Fruit fly (Drosophila melanogaster) whole organism, embryonic: ENCODE data around the gene Sk2.

Experiments
- Atf3 ChIP-seq: fragments of 200-800 bp; sonication (Bioruptor generic); optimal IDR thresholded peaks from 3 replicates; lab custom pipeline; 2016; ENCODE audit warnings: missing biosample characterization, missing genetic modification characterization
- Awh ChIP-seq: fragments of 200-800 bp; sonication (Bioruptor generic); IDR thresholded peaks from 2 replicates; pipeline ENCODE4, ENCODE4 v1.3.6; 2022; ENCODE audit warnings: missing biosample characterization, missing genetic modification characterization
- CG11695 ChIP-seq: fragments of 200-800 bp; sonication (Bioruptor generic); IDR thresholded peaks from 3 replicates; pipeline ENCODE4 v1.3.6; 2022; ENCODE audit warnings: missing biosample characterization, missing genetic modification characterization
- CG11696 ChIP-seq: fragments of 200-800 bp; sonication (Bioruptor generic); IDR thresholded peaks from 2 replicates; pipeline ENCODE4 v1.3.6; 2022; ENCODE audit warnings: missing biosample characterization, missing genetic modification characterization
- CG1603 ChIP-seq: fragments of 200-800 bp; sonication (Bioruptor generic); optimal IDR thresholded peaks from 2 replicates; lab custom pipeline; 2019; ENCODE audit warnings: missing biosample characterization, mild to moderate bottlenecking, missing genetic modification characterization, moderate library complexity
- CG17568 ChIP-seq: fragments of 200-800 bp; sonication (Bioruptor generic); optimal IDR thresholded peaks from 2 replicates; lab custom pipeline; 2018; ENCODE audit warnings: missing biosample characterization, mild to moderate bottlenecking, missing genetic modification characterization, moderate library complexity
- CG1792 ChIP-seq: fragments of 200-800 bp; sonication (Bioruptor generic); optimal IDR thresholded peaks from 2 replicates; lab custom pipeline; 2016; ENCODE audit warnings: missing biosample characterization, missing genetic modification characterization
- CG1832 ChIP-seq: fragments of 200-800 bp; sonication (Bioruptor generic); optimal IDR thresholded peaks from 2 replicates; lab custom pipeline; 2017; ENCODE audit warnings: missing biosample characterization, mild to moderate bottlenecking, missing genetic modification characterization, inconsistent platforms
- CG18764 ChIP-seq: fragments of 200-800 bp; sonication (Bioruptor generic); optimal IDR thresholded peaks from 3 replicates; lab custom pipeline; 2016; ENCODE audit warnings: missing biosample characterization, missing genetic modification characterization
- CG2116 ChIP-seq: fragments of 200-800 bp; sonication (Bioruptor generic); optimal IDR thresholded peaks from 3 replicates; lab custom pipeline; 2018; ENCODE audit warnings: missing biosample characterization, mild to moderate bottlenecking, missing genetic modification characterization
- CG2712 ChIP-seq: fragments of 200-800 bp; optimal IDR thresholded peaks from 3 replicates; lab custom pipeline; 2019; ENCODE audit warnings: missing biosample characterization, mild to moderate bottlenecking, missing genetic modification characterization, moderate library complexity
- CG30403 ChIP-seq: fragments of 200-800 bp; sonication (Bioruptor generic); optimal IDR thresholded peaks from 3 replicates; lab custom pipeline; 2016; ENCODE audit warnings: missing biosample characterization, missing genetic modification characterization
- CG32532 ChIP-seq: fragments of 200-800 bp; sonication (Bioruptor generic); IDR thresholded peaks from 2 replicates; pipeline ENCODE4 v1.3.6; 2022; ENCODE audit warnings: missing biosample characterization, missing genetic modification characterization
- CG3281 ChIP-seq: fragments of 200-800 bp; sonication (Bioruptor generic); optimal IDR thresholded peaks from 3 replicates; lab custom pipeline; 2017; ENCODE audit warnings: missing biosample characterization, mild to moderate bottlenecking, missing genetic modification characterization
- CG7271 ChIP-seq: fragments of 200-800 bp; sonication (Bioruptor generic); optimal IDR thresholded peaks from 2 replicates; lab custom pipeline; 2018; ENCODE audit warnings: missing biosample characterization, mild to moderate bottlenecking, missing genetic modification characterization, moderate library complexity
- CG7357 ChIP-seq: fragments of 200-800 bp; sonication (Bioruptor generic); IDR thresholded peaks from 3 replicates; pipeline ENCODE4 v1.3.6; 2022; ENCODE audit warnings: missing biosample characterization, missing genetic modification characterization
- CG8478 ChIP-seq: fragments of >200 bp; optimal IDR thresholded peaks from 2 replicates; lab custom pipeline; 2018
- CG8924 ChIP-seq: fragments of 200-800 bp; optimal IDR thresholded peaks from 3 replicates; lab custom pipeline; 2019; ENCODE audit warnings: missing biosample characterization, mild to moderate bottlenecking, missing genetic modification characterization, moderate library complexity
- CG9609 ChIP-seq: fragments of 200-800 bp; sonication (Bioruptor generic); optimal IDR thresholded peaks from 3 replicates; lab custom pipeline; 2016; ENCODE audit warnings: missing biosample characterization, missing genetic modification characterization
- CG9727 ChIP-seq: fragments of 200-800 bp; sonication (Bioruptor generic); optimal IDR thresholded peaks from 3 replicates; lab custom pipeline; 2017; ENCODE audit warnings: missing biosample characterization, mild to moderate bottlenecking, missing genetic modification characterization
- CrebB ChIP-seq: fragments of 200-800 bp; sonication (Bioruptor generic); optimal IDR thresholded peaks from 3 replicates; lab custom pipeline; 2018; ENCODE audit warnings: missing biosample characterization, mild to moderate bottlenecking, missing genetic modification characterization
- Dbx ChIP-seq: fragments of 200-800 bp; sonication (Bioruptor generic); IDR thresholded peaks from 3 replicates; pipeline ENCODE4 v1.3.6; 2022; ENCODE audit warnings: missing biosample characterization, missing genetic modification characterization
- ERR ChIP-seq: fragments of 200-800 bp; sonication (Bioruptor generic); optimal IDR thresholded peaks from 2 replicates; lab custom pipeline; 2016; ENCODE audit warnings: missing biosample characterization, missing genetic modification characterization
- GATAe ChIP-seq: fragments of 200-800 bp; sonication (Bioruptor generic); conservative IDR thresholded peaks from 2 replicates; pipeline ENCODE4 v1.3.6; 2022; ENCODE audit warnings: missing biosample characterization, missing genetic modification characterization
- Nf-YC ChIP-seq: fragments of 200-800 bp; optimal IDR thresholded peaks from 3 replicates; lab custom pipeline; 2019; ENCODE audit warnings: missing biosample characterization, mild to moderate bottlenecking, missing genetic modification characterization, moderate library complexity
- PHDP ChIP-seq: fragments of 200-800 bp; sonication (Bioruptor generic); optimal IDR thresholded peaks from 3 replicates; lab custom pipeline; 2018; ENCODE audit warnings: missing biosample characterization, mild to moderate bottlenecking, missing genetic modification characterization, moderate library complexity
- Six4 ChIP-seq: fragments of 200-800 bp; sonication (Bioruptor generic); optimal IDR thresholded peaks from 2 replicates; lab custom pipeline; 2016; ENCODE audit warnings: missing biosample characterization, missing genetic modification characterization
- Sox100B ChIP-seq: fragments of 200-800 bp; sonication (Bioruptor generic); optimal IDR thresholded peaks from 3 replicates; lab custom pipeline; 2018; ENCODE audit warnings: missing biosample characterization, mild to moderate bottlenecking, missing genetic modification characterization
- Sox102F ChIP-seq: fragments of 200-800 bp; sonication (Bioruptor generic); optimal IDR thresholded peaks from 2 replicates; lab custom pipeline; 2018; ENCODE audit warnings: missing biosample characterization, mild to moderate bottlenecking, missing genetic modification characterization, moderate library complexity
- Vsx1 ChIP-seq: fragments of 200-800 bp; sonication (Bioruptor generic); optimal IDR thresholded peaks from 2 replicates; lab custom pipeline; 2017; ENCODE audit warnings: missing biosample characterization, mild to moderate bottlenecking, missing genetic modification characterization, missing genetic modification reagents
- az2 ChIP-seq: fragments of 200-800 bp; sonication (Bioruptor generic); optimal IDR thresholded peaks from 3 replicates; lab custom pipeline; 2016; ENCODE audit warnings: missing biosample characterization, missing genetic modification characterization
- bigmax ChIP-seq: fragments of 200-800 bp; sonication (Bioruptor generic); optimal IDR thresholded peaks from 2 replicates; lab custom pipeline; 2018; ENCODE audit warnings: missing biosample characterization, mild to moderate bottlenecking, missing genetic modification characterization
- dm ChIP-seq: fragments of 200-800 bp; sonication (Bioruptor generic); optimal IDR thresholded peaks from 3 replicates; lab custom pipeline; 2016; ENCODE audit warnings: missing biosample characterization, missing genetic modification characterization
- dmrt99B ChIP-seq: fragments of 200-800 bp; sonication (Bioruptor generic); optimal IDR thresholded peaks from 2 replicates; lab custom pipeline; 2018; ENCODE audit warnings: missing biosample characterization, mild to moderate bottlenecking, missing genetic modification characterization, moderate library complexity
- esg ChIP-seq: fragments of 200-800 bp; sonication (Bioruptor generic); conservative IDR thresholded peaks from 2 replicates; pipeline ENCODE4 v1.3.6; 2022; ENCODE audit warnings: missing biosample characterization, missing genetic modification characterization
- fd102C ChIP-seq: fragments of 200-800 bp; sonication (Bioruptor generic); optimal IDR thresholded peaks from 2 replicates; lab custom pipeline; 2018; ENCODE audit warnings: missing biosample characterization, mild to moderate bottlenecking, missing genetic modification characterization, moderate library complexity
- fu2 ChIP-seq: fragments of 200-800 bp; sonication (Bioruptor generic); optimal IDR thresholded peaks from 2 replicates; lab custom pipeline; 2016; ENCODE audit warnings: missing biosample characterization, missing genetic modification characterization
- gem ChIP-seq: fragments of 200-800 bp; sonication (Bioruptor generic); optimal IDR thresholded peaks from 2 replicates; lab custom pipeline; 2019; ENCODE audit warnings: missing biosample characterization, mild to moderate bottlenecking, missing genetic modification characterization, moderate library complexity
- grau ChIP-seq: fragments of 200-800 bp; optimal IDR thresholded peaks from 3 replicates; lab custom pipeline; 2019; ENCODE audit warnings: missing biosample characterization, mild to moderate bottlenecking, missing genetic modification characterization, moderate library complexity
- gsb ChIP-seq: fragments of 200-800 bp; sonication (Bioruptor generic); IDR thresholded peaks from 2 replicates; pipeline ENCODE4 v1.3.6; 2022; ENCODE audit warnings: missing biosample characterization, missing genetic modification characterization
- mld ChIP-seq: fragments of 200-800 bp; sonication (Bioruptor generic); IDR thresholded peaks from 3 replicates; pipeline ENCODE4 v1.3.6; 2022; ENCODE audit warnings: missing biosample characterization, missing genetic modification characterization; ENCODE audit not compliant: partially characterized antibody
- otp ChIP-seq: fragments of 200-800 bp; sonication (Bioruptor generic); IDR thresholded peaks from 3 replicates; pipeline ENCODE4, ENCODE4 v1.3.6; 2022; ENCODE audit warnings: missing biosample characterization, missing genetic modification characterization
- pros ChIP-seq: fragments of 200-800 bp; sonication (Bioruptor generic); optimal IDR thresholded peaks from 3 replicates; lab custom pipeline; 2019; ENCODE audit warnings: missing biosample characterization, mild to moderate bottlenecking, missing genetic modification characterization, moderate library complexity
- ro ChIP-seq: fragments of 200-800 bp; sonication (Bioruptor generic); IDR thresholded peaks from 2 replicates; pipeline ENCODE4 v1.3.6; 2022; ENCODE audit warnings: missing biosample characterization, missing genetic modification characterization
- sisA ChIP-seq: fragments of 200-800 bp; sonication (Bioruptor generic); IDR thresholded peaks from 2 replicates; pipeline ENCODE4 v1.3.6; 2022; ENCODE audit warnings: missing biosample characterization, missing genetic modification characterization
- slp2 ChIP-seq: fragments of 200-800 bp; sonication (Bioruptor generic); optimal IDR thresholded peaks from 2 replicates; lab custom pipeline; 2016; ENCODE audit warnings: missing biosample characterization, missing genetic modification characterization
- sqz ChIP-seq: fragments of 200-800 bp; sonication (Bioruptor generic); optimal IDR thresholded peaks from 3 replicates; lab custom pipeline; 2018; ENCODE audit warnings: missing biosample characterization, mild to moderate bottlenecking, missing genetic modification characterization
- sr ChIP-seq: fragments of 200-800 bp; sonication (Bioruptor generic); IDR thresholded peaks from 3 replicates; pipeline ENCODE4 v1.3.6; 2022; ENCODE audit warnings: missing biosample characterization, missing genetic modification characterization
- tgo ChIP-seq: fragments of 200-800 bp; sonication (Bioruptor generic); IDR thresholded peaks from 3 replicates; pipeline ENCODE4 v1.3.6; 2022; ENCODE audit warnings: missing biosample characterization, missing genetic modification characterization
- usp ChIP-seq: fragments of >200 bp; optimal IDR thresholded peaks from 2 replicates; lab custom pipeline; 2017; ENCODE audit warnings: missing biosample characterization, missing genetic modification characterization

Gene Sk2

DNA sequence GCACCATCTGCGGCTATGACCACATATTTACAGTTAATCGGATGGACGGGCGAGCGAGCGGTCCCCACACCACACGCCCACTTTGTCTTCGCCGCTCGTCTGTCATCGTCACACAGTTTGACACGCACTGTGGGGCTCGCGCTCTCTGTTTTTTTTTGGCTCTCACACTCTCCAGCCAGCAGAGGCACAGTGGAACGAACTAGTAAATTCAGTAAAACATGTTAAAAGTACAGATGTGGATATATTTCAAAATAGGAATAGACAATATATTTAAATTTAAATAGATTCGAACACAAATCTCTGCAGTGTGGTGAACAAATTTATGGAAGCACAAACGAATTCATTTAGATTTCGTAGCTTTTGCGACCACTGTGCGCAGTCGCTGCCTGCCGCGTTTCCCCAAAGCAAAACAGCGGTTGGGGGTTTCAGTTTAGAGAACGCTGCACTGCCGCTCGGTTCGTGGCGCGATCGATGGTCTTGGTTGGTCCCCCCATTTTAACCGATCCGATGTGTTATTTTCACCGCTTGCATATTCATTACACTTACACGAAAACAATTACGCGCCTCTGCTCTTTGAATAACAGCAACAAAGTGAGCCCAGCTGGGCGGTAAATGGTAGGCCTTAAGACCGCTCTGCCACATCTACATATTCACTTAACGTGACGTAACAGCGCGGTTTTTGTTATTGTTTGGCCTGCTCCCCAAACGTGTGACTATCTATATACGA is 34.4 kb downstream of the Sk2 start (continued):
- TF ChIP-seq CG1832 (GFP tag; lab: Kevin White, UChicago) (no peak), Awh (GFP tag; lab: Robert Waterston, UW) (peak; percentile 99), dm (GFP tag; lab: Kevin White, UChicago) (peak; percentile 90), CG7357 (GFP tag; lab: Robert Waterston, UW) (peak; percentile 94), CG9609 (GFP tag; lab: Kevin White, UChicago) (peak; percentile 95), CrebB (tag; lab: Kevin White, UChicago) (peak; percentile 99), slp2 (GFP tag; lab: Kevin White, UChicago) (peak; percentile 94), otp (GFP tag; lab: Robert Waterston, UW) (peak; percentile 99), esg (GFP tag; lab: Robert Waterston, UW) (peak; percentile 98), tgo (GFP tag; lab: Robert Waterston, UW) (peak; percentile 98), CG3281 (peak; percentile 99), Sox102F (GFP tag; lab: Kevin White, UChicago) (peak; percentile 99), CG18764 (GFP tag; lab: Kevin White, UChicago) (peak; percentile 96), mld (GFP tag; lab: Robert Waterston, UW) (peak; percentile 72; the same call in 1 of the 3 replicates), sqz (GFP tag; lab: Kevin White, UChicago) (peak; percentile 99), fu2 (GFP tag; lab: Kevin White, UChicago) (peak; percentile 93), pros (GFP tag; lab: Kevin White, UChicago) (peak; percentile 45), CG32532 (GFP tag; lab: Robert Waterston, UW) (peak; percentile 99), Dbx (GFP tag; lab: Robert Waterston, UW) (peak; percentile 99), Sox100B (GFP tag; lab: Kevin White, UChicago) (peak; percentile 97), Vsx1 (GFP tag; lab: Kevin White, UChicago) (peak; percentile 96), Atf3 (GFP tag; lab: Kevin White, UChicago) (peak; percentile 92), PHDP (tag; lab: Kevin White, UChicago) (peak; percentile 99), GATAe (GFP tag; lab: Robert Waterston, UW) (peak; percentile 94), sisA (GFP tag; lab: Robert Waterston, UW) (peak; percentile 98), Six4 (peak; percentile 99), dmrt99B (peak; percentile 98), CG1792 (GFP tag; lab: Kevin White, UChicago) (peak; percentile 90), gem (peak; percentile 99), sr (GFP tag; lab: Robert Waterston, UW) (peak; percentile 97), fd102C (GFP tag; lab: Kevin White, UChicago) (peak; percentile 66), CG11695 (GFP tag; lab: Robert Waterston, UW) (peak; percentile 99), CG2116 (GFP tag; lab: Kevin White, UChicago) (peak; percentile 89), ERR (GFP tag; lab: Kevin White, UChicago) (peak; percentile 95), CG17568 (GFP tag; lab: Kevin White, UChicago) (peak; percentile 98), ro (GFP tag; lab: Robert Waterston, UW) (peak; percentile 93), CG30403 (GFP tag; lab: Kevin White, UChicago) (peak; percentile 99), CG2712 (tag; lab: Kevin White, UChicago) (peak; percentile 98), az2 (GFP tag; lab: Kevin White, UChicago) (peak; percentile 99), CG8478 (no peak), grau (tag; lab: Kevin White, UChicago) (peak; percentile 96), CG8924 (tag; lab: Kevin White, UChicago) (peak; percentile 98), CG11696 (GFP tag; lab: Robert Waterston, UW) (peak; percentile 94), Nf-YC (tag; lab: Kevin White, UChicago) (peak; percentile 89), CG7271 (peak; percentile 84), bigmax (GFP tag; lab: Kevin White, UChicago) (peak; percentile 78), CG9727 (GFP tag; lab: Kevin White, UChicago) (peak; percentile 98), CG1603 (tag; lab: Kevin White, UChicago) (peak; percentile 98), usp (GFP tag; lab: Kevin White, UChicago) (no peak), gsb (GFP tag; lab: Robert Waterston, UW) (peak; percentile 97)
